Worm (Caenorhabditis elegans): Measurements from ENCODE around the gene fbxa-112.

DNA sequence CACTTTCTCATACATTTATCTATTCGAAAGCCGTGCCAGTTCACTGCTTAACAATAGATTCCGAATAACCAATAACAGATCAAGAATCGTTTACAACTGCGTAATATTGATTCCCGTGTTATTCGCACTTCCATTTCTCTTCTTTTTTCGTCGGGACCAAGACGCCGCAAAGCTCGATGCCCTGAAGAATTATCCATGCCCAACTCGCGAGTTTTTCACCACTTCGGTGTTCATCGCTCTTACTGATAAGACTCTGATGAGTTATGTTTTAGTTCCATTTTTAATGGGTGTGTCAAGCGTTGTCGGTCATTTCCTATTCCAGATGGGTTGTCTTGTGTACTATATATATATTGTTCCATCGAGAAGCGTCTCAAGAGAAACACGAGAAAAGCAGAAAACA is 25.4 kb upstream of the fbxa-112 start:
- TF ChIP-seq fkh-10 (GFP tag; optimal IDR thresholded peaks at IDR 0.05) (no peak), unc-62 (GFP tag; optimal IDR thresholded peaks at IDR 0.05) (no peak)
